Worm (Caenorhabditis elegans) whole organism, young adult: ENCODE results near the gene ceh-37.

Source experiments
- T07F8.4 ChIP-seq: sonication (generic microtip); optimal IDR thresholded peaks from 2 replicates; lab custom pipeline; 2016; ENCODE audit warnings: mild to moderate bottlenecking, missing genetic modification characterization, moderate library complexity, missing compliant biosample characterization
- aptf-3 ChIP-seq: fragments of 200-800 bp; sonication (Bioruptor generic); IDR thresholded peaks from 2 replicates; pipeline ENCODE4 v1.3.6; 2022; ENCODE audit warnings: missing genetic modification characterization, missing compliant biosample characterization
- bed-2 ChIP-seq: fragments of 200-800 bp; sonication (Bioruptor generic); IDR thresholded peaks from 2 replicates; pipeline ENCODE4 v1.3.6; 2022; ENCODE audit warnings: missing genetic modification reagents, missing genetic modification characterization, missing compliant biosample characterization
- dox-1 ChIP-seq: fragments of 200-800 bp; sonication (Bioruptor generic); IDR thresholded peaks from 2 replicates; pipeline ENCODE4 v1.3.6; 2022; ENCODE audit warnings: missing genetic modification reagents, missing genetic modification characterization, missing compliant biosample characterization
- mcd-1 ChIP-seq: fragments of 200-800 bp; sonication (Bioruptor generic); IDR thresholded peaks from 2 replicates; pipeline ENCODE4 v1.3.6; 2022; ENCODE audit warnings: missing genetic modification reagents, missing genetic modification characterization, missing compliant biosample characterization
- mel-28 ChIP-seq: sonication (generic microtip); optimal IDR thresholded peaks from 2 replicates; lab custom pipeline; 2016; ENCODE audit warnings: borderline replicate concordance, mild to moderate bottlenecking, missing genetic modification characterization, missing compliant biosample characterization
- sea-2 ChIP-seq: fragments of 200-800 bp; sonication (Bioruptor generic); IDR thresholded peaks from 2 replicates; pipeline ENCODE4 v1.3.6; 2022; ENCODE audit warnings: missing genetic modification characterization, missing compliant biosample characterization

- TF ChIP-seq T07F8.4 (tag; lab: Kevin White, UChicago) (no peak), mcd-1 (GFP tag; lab: Robert Waterston, UW) (no peak), aptf-3 (GFP tag; lab: Robert Waterston, UW) (no peak), sea-2 (no peak), mel-28 (tag; lab: Kevin White, UChicago) (no peak), bed-2 (GFP tag; lab: Robert Waterston, UW) (no peak), dox-1 (GFP tag; lab: Robert Waterston, UW) (no peak)
These were observed 39.8 kb upstream of the ceh-37 start, which contains the start of gene K04C1.5 for ce11 chrX:14247436-14248103.
